Worm (Caenorhabditis elegans): ENCODE measurements around the gene ugt-4.

ugt-4 gene

DNA sequence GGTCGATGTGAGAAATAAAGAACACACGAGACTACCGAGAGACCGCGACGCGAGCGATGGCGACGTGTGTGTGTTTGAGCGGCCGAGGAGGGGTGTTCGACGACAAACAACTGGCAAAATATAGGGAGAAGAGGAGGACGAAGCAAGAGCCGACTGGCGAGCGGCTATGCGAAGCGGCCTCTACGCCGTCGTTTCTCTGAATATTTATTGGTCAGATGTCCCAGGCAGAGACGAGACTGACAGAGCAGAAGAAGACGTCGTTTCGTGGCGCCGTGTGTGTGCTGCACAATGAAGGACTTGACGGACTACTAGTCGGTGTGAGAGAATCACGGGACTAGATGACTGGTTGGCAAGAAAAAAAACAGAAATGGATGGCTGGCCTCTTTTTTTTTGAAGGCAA is 24.0 kb upstream of the ugt-4 start (continued):
- no peak for TF ChIP-seq sup-37 (GFP tag; optimal IDR thresholded peaks at IDR 0.05)
- no peak for TF ChIP-seq nhr-77 (tag; optimal IDR thresholded peaks at IDR 0.05)
- peak; percentile 8 for TF ChIP-seq dsc-1 (tag; optimal IDR thresholded peaks at IDR 0.05)
- no peak for TF ChIP-seq unc-98 (GFP tag; IDR thresholded peaks at IDR 0.05)
- TF ChIP-seq hpl-2 (GFP tag; optimal IDR thresholded peaks at IDR 0.05), result no peak
- no peak for TF ChIP-seq ztf-4 (tag; optimal IDR thresholded peaks at IDR 0.05)
- TF ChIP-seq efl-3 (GFP tag; optimal IDR thresholded peaks at IDR 0.05), result no peak
- no peak for TF ChIP-seq fos-1 (tag; optimal IDR thresholded peaks at IDR 0.05)
- TF ChIP-seq ceh-63 (GFP tag; optimal IDR thresholded peaks at IDR 0.05), result no peak
- TF ChIP-seq lin-39 (tag; optimal IDR thresholded peaks at IDR 0.05), result no peak
- TF ChIP-seq mef-2 (tag; optimal IDR thresholded peaks at IDR 0.05), result no peak
- TF ChIP-seq lin-15B (tag; optimal IDR thresholded peaks at IDR 0.05), result no peak

DNA sequence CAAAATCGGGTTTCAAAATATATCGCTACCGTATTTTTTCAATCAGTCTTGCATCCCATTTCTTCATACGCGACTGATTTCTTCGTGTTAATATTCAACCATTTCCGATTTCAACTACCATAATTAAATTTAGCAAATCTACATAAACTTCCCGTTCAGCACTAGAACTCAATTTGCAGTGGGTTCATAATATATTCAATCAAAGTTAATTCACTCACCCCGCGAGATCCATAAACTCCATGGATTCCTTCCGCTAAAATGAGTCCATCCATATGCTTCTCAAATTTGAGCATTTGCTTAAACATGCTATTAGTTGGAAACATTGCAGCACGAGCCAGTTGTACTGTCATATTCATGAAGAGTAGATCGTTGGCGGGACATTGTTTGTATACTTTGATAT is 23.4 kb upstream of the ugt-4 start:
- TF ChIP-seq skn-1 (tag; optimal IDR thresholded peaks at IDR 0.05), result no peak
- no peak for TF ChIP-seq C16A3.4 (tag; optimal IDR thresholded peaks at IDR 0.05)
- TF ChIP-seq ets-5 (GFP tag; IDR thresholded peaks at IDR 0.05), result no peak
- no peak for TF ChIP-seq dsc-1 (tag; optimal IDR thresholded peaks at IDR 0.05)
- no peak for TF ChIP-seq elt-2 (tag; optimal IDR thresholded peaks at IDR 0.05)
- TF ChIP-seq swsn-7 (tag; optimal IDR thresholded peaks at IDR 0.05), result no peak
- no peak for TF ChIP-seq fkh-10 (GFP tag; optimal IDR thresholded peaks at IDR 0.05)
- TF ChIP-seq pag-3 (tag; optimal IDR thresholded peaks at IDR 0.05; ENCODE audit: borderline replicate concordance, insufficient read depth), result no peak
- TF ChIP-seq irx-1 (tag; optimal IDR thresholded peaks at IDR 0.05), result no peak
- TF ChIP-seq ztf-4 (tag; optimal IDR thresholded peaks at IDR 0.05), result no peak
- no peak for TF ChIP-seq blmp-1 (tag; optimal IDR thresholded peaks at IDR 0.05)
- TF ChIP-seq unc-62 (GFP tag; optimal IDR thresholded peaks at IDR 0.05), result no peak
- no peak for TF ChIP-seq lin-39 (tag; optimal IDR thresholded peaks at IDR 0.05)
- no peak for TF ChIP-seq efl-1 (optimal IDR thresholded peaks at IDR 0.05)
- TF ChIP-seq efl-1 (GFP tag; optimal IDR thresholded peaks at IDR 0.05 in 1 of 2), result no peak
- no peak for TF ChIP-seq nhr-12 (tag; optimal IDR thresholded peaks at IDR 0.05)
- no peak for TF ChIP-seq ama-1 (optimal IDR thresholded peaks at IDR 0.05)

ce11 chrV:12816672-12817071 is 21.5 kb upstream of the ugt-4 start:
- TF ChIP-seq blmp-1 (tag; optimal IDR thresholded peaks at IDR 0.05), result peak; percentile 27
- no peak for TF ChIP-seq dpl-1 (GFP tag; optimal IDR thresholded peaks at IDR 0.05)

DNA sequence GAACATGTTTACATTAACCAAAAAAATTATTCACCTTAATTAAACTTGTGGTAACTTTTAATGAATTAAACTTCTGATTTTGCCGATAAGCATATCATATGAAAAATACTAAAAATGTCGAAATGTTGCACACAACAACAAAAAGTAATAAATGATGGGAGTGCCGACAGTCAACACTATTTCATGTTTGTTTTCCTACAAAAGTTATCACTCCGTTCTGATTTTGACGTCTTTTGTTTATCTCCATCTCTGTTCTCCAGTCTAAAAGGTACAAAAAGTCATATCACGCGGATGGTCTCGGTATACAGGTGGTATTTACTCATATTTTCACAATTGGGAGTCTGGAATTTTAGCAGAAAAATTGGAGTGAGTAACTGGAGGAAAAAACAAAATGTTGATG is 20.2 kb upstream of the ugt-4 start:
- TF ChIP-seq lin-35 (GFP tag; optimal IDR thresholded peaks at IDR 0.05) (peak in 1 of 2 experiments; percentile 2), hlh-17 (GFP tag; optimal IDR thresholded peaks at IDR 0.05; ENCODE audit: borderline replicate concordance) (no peak), C16A3.4 (tag; optimal IDR thresholded peaks at IDR 0.05) (peak; percentile 22)

DNA sequence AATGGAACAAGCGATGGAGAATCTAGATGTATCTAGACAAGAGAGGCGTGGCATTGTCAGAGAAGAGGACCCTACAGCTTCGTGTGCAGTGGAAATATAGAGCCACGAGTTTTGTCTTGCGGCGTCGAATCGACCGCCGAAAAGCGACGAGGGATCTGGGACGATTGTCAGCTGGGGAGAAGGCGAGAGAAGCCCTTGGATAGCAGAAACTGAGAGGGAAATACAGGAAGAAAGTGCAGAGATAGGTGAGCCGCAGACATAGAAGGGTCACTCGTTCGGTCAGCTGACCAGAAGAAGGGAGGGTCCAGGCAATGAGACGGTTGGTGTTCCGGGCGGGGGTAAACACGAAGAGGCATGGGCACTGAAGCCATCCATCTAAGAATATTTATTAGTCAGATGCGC is 19.3 kb upstream of the ugt-4 start:
- peak; percentile 81 for TF ChIP-seq unc-86 (tag; optimal IDR thresholded peaks at IDR 0.05)
- peak in 1 of 2 experiments; percentile 77 for TF ChIP-seq mdl-1 (tag; optimal IDR thresholded peaks at IDR 0.05)
- TF ChIP-seq nhr-28 (tag; optimal IDR thresholded peaks at IDR 0.05), result no peak
- TF ChIP-seq fos-1 (tag; optimal IDR thresholded peaks at IDR 0.05), result peak; percentile 14
- no peak for TF ChIP-seq hlh-17 (GFP tag; optimal IDR thresholded peaks at IDR 0.05; ENCODE audit: borderline replicate concordance)
- no peak for TF ChIP-seq tlp-1 (tag; optimal IDR thresholded peaks at IDR 0.05)
- no peak for TF ChIP-seq pqm-1 (tag; optimal IDR thresholded peaks at IDR 0.05)
- peak; percentile 32 for TF ChIP-seq irx-1 (tag; optimal IDR thresholded peaks at IDR 0.05)
- TF ChIP-seq hpl-2 (GFP tag; optimal IDR thresholded peaks at IDR 0.05), result no peak
- TF ChIP-seq unc-30 (tag; optimal IDR thresholded peaks at IDR 0.05), result no peak
- no peak for TF ChIP-seq nhr-12 (tag; optimal IDR thresholded peaks at IDR 0.05)
- TF ChIP-seq rnt-1 (tag; optimal IDR thresholded peaks at IDR 0.05), result peak; percentile 76
- peak; percentile 27 for TF ChIP-seq F16B12.6 (tag; optimal IDR thresholded peaks at IDR 0.05)
- TF ChIP-seq nhr-77 (tag; optimal IDR thresholded peaks at IDR 0.05), result peak; percentile 32
- TF ChIP-seq ces-1 (GFP tag; optimal IDR thresholded peaks at IDR 0.05), result no peak
- TF ChIP-seq lsy-2 (tag; optimal IDR thresholded peaks at IDR 0.05), result peak; percentile 51 to 75
- TF ChIP-seq elt-2 (tag; optimal IDR thresholded peaks at IDR 0.05), result no peak
- peak; percentile 26 for TF ChIP-seq unc-130 (tag; optimal IDR thresholded peaks at IDR 0.05)
- TF ChIP-seq C16A3.4 (tag; optimal IDR thresholded peaks at IDR 0.05), result no peak
- TF ChIP-seq nhr-76 (tag; optimal IDR thresholded peaks at IDR 0.05), result no peak
- TF ChIP-seq snu-23 (GFP tag; optimal IDR thresholded peaks at IDR 0.05), result peak; percentile 64
- TF ChIP-seq skn-1 (tag; optimal IDR thresholded peaks at IDR 0.05), result peak; percentile 44
- TF ChIP-seq zip-4 (GFP tag; optimal IDR thresholded peaks at IDR 0.05), result no peak
- peak; percentile 0 for TF ChIP-seq mep-1 (tag; optimal IDR thresholded peaks at IDR 0.05)
- TF ChIP-seq dpl-1 (GFP tag; optimal IDR thresholded peaks at IDR 0.05), result peak; percentile 15 to 42 (median 40)
- peak; percentile 65 for TF ChIP-seq nhr-19 (GFP tag; conservative IDR thresholded peaks at IDR 0.05)
- peak; percentile 96 for TF ChIP-seq lin-14 (GFP tag; optimal IDR thresholded peaks at IDR 0.05)
- no peak for TF ChIP-seq lin-39 (tag; optimal IDR thresholded peaks at IDR 0.05)
